Worm (Caenorhabditis elegans): ENCODE data around the gene cyn-2.
A peak's percentile ranks its signal among the peaks of the same experiment; 100 is the strongest.

cyn-2 gene

ce11 chrIII:13682019-13682418, 10.4 kb upstream of the cyn-2 start:
- no peak for TF ChIP-seq mbf-1 (tag; optimal IDR thresholded peaks at IDR 0.05)
- TF ChIP-seq ZK546.5 (tag; optimal IDR thresholded peaks at IDR 0.05): no peak
- no peak for TF ChIP-seq F13H6.1 (tag; optimal IDR thresholded peaks at IDR 0.05)
- no peak for TF ChIP-seq blmp-1 (tag; optimal IDR thresholded peaks at IDR 0.05; ENCODE audit: insufficient read depth)
- no peak for TF ChIP-seq crh-2 (tag; optimal IDR thresholded peaks at IDR 0.05)
- no peak for TF ChIP-seq ceh-16 (tag; optimal IDR thresholded peaks at IDR 0.05)
- TF ChIP-seq lin-11 (tag; optimal IDR thresholded peaks at IDR 0.05): no peak
- no peak for TF ChIP-seq elt-3 (tag; optimal IDR thresholded peaks at IDR 0.05)

- no peak for TF ChIP-seq snpc-4 (tag; optimal IDR thresholded peaks at IDR 0.05)
- no peak for TF ChIP-seq blmp-1 (tag; optimal IDR thresholded peaks at IDR 0.05; ENCODE audit: insufficient read depth)
- no peak for TF ChIP-seq sma-9 (GFP tag; optimal IDR thresholded peaks at IDR 0.05)
- no peak for TF ChIP-seq sma-9 (tag; optimal IDR thresholded peaks at IDR 0.05)
- TF ChIP-seq unc-55 (GFP tag; optimal IDR thresholded peaks at IDR 0.05): no peak
- TF ChIP-seq nhr-10 (tag; optimal IDR thresholded peaks at IDR 0.05): no peak
- no peak for TF ChIP-seq gmeb-1 (tag; optimal IDR thresholded peaks at IDR 0.05)
- no peak for TF ChIP-seq ceh-16 (tag; optimal IDR thresholded peaks at IDR 0.05)
- TF ChIP-seq mdl-1 (tag; optimal IDR thresholded peaks at IDR 0.05): no peak
- no peak for TF ChIP-seq alr-1 (tag; optimal IDR thresholded peaks at IDR 0.05)
- no peak for TF ChIP-seq peb-1 (tag; optimal IDR thresholded peaks at IDR 0.05)
- no peak for TF ChIP-seq nhr-21 (tag; optimal IDR thresholded peaks at IDR 0.05)
- no peak for TF ChIP-seq nhr-129 (tag; optimal IDR thresholded peaks at IDR 0.05)
- TF ChIP-seq mab-5 (tag; optimal IDR thresholded peaks at IDR 0.05): no peak
- no peak for TF ChIP-seq egl-27 (tag; optimal IDR thresholded peaks at IDR 0.05)
- TF ChIP-seq C34F6.9 (tag; optimal IDR thresholded peaks at IDR 0.05): no peak
- no peak for TF ChIP-seq unc-62 (GFP tag; optimal IDR thresholded peaks at IDR 0.05)
- no peak for TF ChIP-seq sma-3 (GFP tag; optimal IDR thresholded peaks at IDR 0.05)
Measured at ce11 chrIII:13683275-13683674, 9.2 kb upstream of the cyn-2 start.

ce11 chrIII:13684236-13684635, 8.2 kb upstream of the cyn-2 start:
- TF ChIP-seq mbf-1 (tag; optimal IDR thresholded peaks at IDR 0.05) (no peak), unc-62 (GFP tag; optimal IDR thresholded peaks at IDR 0.05) (no peak), alr-1 (tag; optimal IDR thresholded peaks at IDR 0.05) (no peak), elt-1 (tag; optimal IDR thresholded peaks at IDR 0.05) (no peak), nhr-77 (tag; optimal IDR thresholded peaks at IDR 0.05) (no peak), nhr-6 (tag; optimal IDR thresholded peaks at IDR 0.05) (no peak), R02D3.7 (tag; optimal IDR thresholded peaks at IDR 0.05) (no peak), sma-9 (GFP tag; optimal IDR thresholded peaks at IDR 0.05) (no peak), sma-9 (tag; optimal IDR thresholded peaks at IDR 0.05) (no peak), elt-3 (tag; optimal IDR thresholded peaks at IDR 0.05) (no peak), sem-4 (tag; optimal IDR thresholded peaks at IDR 0.05) (no peak), nhr-10 (tag; optimal IDR thresholded peaks at IDR 0.05) (no peak), ZK546.5 (tag; optimal IDR thresholded peaks at IDR 0.05) (no peak), nhr-25 (tag; optimal IDR thresholded peaks at IDR 0.05) (no peak), nhr-12 (tag; optimal IDR thresholded peaks at IDR 0.05) (no peak)

ce11 chrIII:13686309-13686708, 6.2 kb upstream of the cyn-2 start, which contains the start of gene dyf-2:
dyf-2 (minus strand) TSS chrIII:13686445.
- TF ChIP-seq nhr-6 (tag; optimal IDR thresholded peaks at IDR 0.05): no peak
- no peak for TF ChIP-seq peb-1 (tag; optimal IDR thresholded peaks at IDR 0.05)
- TF ChIP-seq Y55F3AM.14 (GFP tag; optimal IDR thresholded peaks at IDR 0.05): no peak
- TF ChIP-seq mab-5 (tag; optimal IDR thresholded peaks at IDR 0.05): no peak
- TF ChIP-seq unc-39 (tag; optimal IDR thresholded peaks at IDR 0.05): no peak
- no peak for TF ChIP-seq mdl-1 (tag; optimal IDR thresholded peaks at IDR 0.05)
- no peak for TF ChIP-seq nhr-129 (tag; optimal IDR thresholded peaks at IDR 0.05)
- no peak for TF ChIP-seq unc-55 (GFP tag; optimal IDR thresholded peaks at IDR 0.05)
- TF ChIP-seq ZK546.5 (tag; optimal IDR thresholded peaks at IDR 0.05): no peak
- TF ChIP-seq dmd-4 (tag; optimal IDR thresholded peaks at IDR 0.05): no peak
- no peak for TF ChIP-seq nhr-11 (tag; optimal IDR thresholded peaks at IDR 0.05)
- TF ChIP-seq mbf-1 (tag; optimal IDR thresholded peaks at IDR 0.05): no peak
- TF ChIP-seq skn-1 (tag; optimal IDR thresholded peaks at IDR 0.05): no peak
- no peak for TF ChIP-seq F13H6.1 (tag; optimal IDR thresholded peaks at IDR 0.05)
- no peak for TF ChIP-seq C34F6.9 (tag; optimal IDR thresholded peaks at IDR 0.05)

- peak in 1 of 2 experiments; percentile 34 for TF ChIP-seq lsy-2 (tag; optimal IDR thresholded peaks at IDR 0.05)
- TF ChIP-seq zag-1 (tag; optimal IDR thresholded peaks at IDR 0.05): no peak
- peak; percentile 46 for TF ChIP-seq C34F6.9 (tag; optimal IDR thresholded peaks at IDR 0.05)
- no peak for TF ChIP-seq sem-4 (tag; optimal IDR thresholded peaks at IDR 0.05)
- no peak for TF ChIP-seq nhr-77 (tag; optimal IDR thresholded peaks at IDR 0.05)
- peak; percentile 32 for TF ChIP-seq nhr-129 (tag; optimal IDR thresholded peaks at IDR 0.05)
Measured at ce11 chrIII:13687211-13687610, 5.3 kb upstream of the cyn-2 start, which contains the start of gene cul-2. cul-2 (plus strand) TSS chrIII:13687269.
